Worm (Caenorhabditis elegans) whole organism, midembryonic: ENCODE results near the gene C34C6.10.

Experiments used
- flt-1 ChIP-seq: fragments of 200-800 bp; sonication (Bioruptor generic); IDR thresholded peaks from 2 replicates; pipeline ENCODE4 v1.3.6; 2022; ENCODE audit warnings: missing genetic modification characterization, missing compliant biosample characterization
- med-1 ChIP-seq: sonication (generic microtip); optimal IDR thresholded peaks from 2 replicates; lab custom pipeline; 2017; ENCODE audit warnings: missing genetic modification characterization, mild to moderate bottlenecking, missing compliant biosample characterization, antibody characterized with exemption, missing genetic modification reagents; ENCODE audit not compliant: insufficient read depth
- ref-1 ChIP-seq: fragments of 200-800 bp; sonication (Bioruptor generic); conservative IDR thresholded peaks from 2 replicates; pipeline ENCODE4 v1.3.6; 2022; ENCODE audit warnings: missing genetic modification reagents, missing genetic modification characterization, missing compliant biosample characterization

DNA sequence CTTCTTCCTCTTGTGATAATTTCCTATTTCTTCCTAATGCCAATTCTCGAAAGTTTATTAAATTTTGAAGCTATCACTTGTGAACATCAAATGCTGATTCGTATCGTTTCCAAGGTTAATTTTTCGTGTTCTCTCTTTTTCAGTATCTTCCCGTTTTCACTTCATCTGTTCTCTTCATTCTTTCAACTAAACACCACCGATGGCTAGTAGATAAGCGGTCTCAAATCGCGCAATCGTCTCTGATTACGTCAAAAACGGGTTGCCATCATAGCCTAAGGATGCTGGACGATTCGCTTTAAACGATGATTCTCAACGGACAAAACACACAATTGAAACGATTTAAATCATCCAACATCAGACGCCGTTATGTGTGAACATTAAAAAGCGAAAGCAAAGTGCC lies 21.9 kb upstream of the C34C6.10 start:
- no peak for TF ChIP-seq ref-1
- no peak for TF ChIP-seq flt-1 (GFP tag; lab: Robert Waterston, UW)
- no peak for TF ChIP-seq med-1 (GFP tag; lab: Kevin White, UChicago)
